Fruit fly (Drosophila melanogaster) whole organism, adult: ENCODE measurements around the gene CG9500.

Experiments
- CG12768 ChIP-seq: fragments of 200-800 bp; sonication (Bioruptor generic); optimal IDR thresholded peaks from 2 replicates; lab custom pipeline; 2017; ENCODE audit warnings: missing biosample characterization, missing genetic modification characterization, mild to moderate bottlenecking, moderate library complexity, missing genetic modification reagents
- CG33017 ChIP-seq: fragments of 200-800 bp; sonication (Bioruptor generic); optimal IDR thresholded peaks from 2 replicates; lab custom pipeline; 2018; ENCODE audit warnings: missing biosample characterization, mild to moderate bottlenecking, missing genetic modification characterization, moderate library complexity
- CG5204 ChIP-seq: fragments of 200-800 bp; sonication (Bioruptor generic); optimal IDR thresholded peaks from 2 replicates; lab custom pipeline; 2016; ENCODE audit warnings: missing biosample characterization, missing genetic modification characterization
- CG7045 ChIP-seq: fragments of 200-800 bp; sonication (Bioruptor generic); optimal IDR thresholded peaks from 2 replicates; lab custom pipeline; 2017; ENCODE audit warnings: missing biosample characterization, mild to moderate bottlenecking, missing genetic modification characterization
- Hr96 ChIP-seq: fragments of 200-800 bp; sonication (Bioruptor generic); optimal IDR thresholded peaks from 2 replicates; lab custom pipeline; 2016; ENCODE audit warnings: missing biosample characterization, missing genetic modification characterization
- bab1 ChIP-seq: fragments of 200-800 bp; sonication (Bioruptor generic); optimal IDR thresholded peaks from 3 replicates; lab custom pipeline; 2019; ENCODE audit warnings: missing biosample characterization, mild to moderate bottlenecking, missing genetic modification characterization, moderate library complexity
- cic ChIP-seq: fragments of 200-800 bp; sonication (Bioruptor generic); optimal IDR thresholded peaks from 2 replicates; lab custom pipeline; 2017; ENCODE audit warnings: missing biosample characterization, mild to moderate bottlenecking, missing genetic modification characterization, moderate library complexity
- cnc ChIP-seq, 2 experiments: fragments of >200 bp; optimal IDR thresholded peaks; 2 replicates each; lab custom pipeline; 2017
- ovo ChIP-seq: fragments of 200-800 bp; sonication (Bioruptor generic); optimal IDR thresholded peaks from 2 replicates; lab custom pipeline; 2016; ENCODE audit warnings: missing biosample characterization, missing genetic modification characterization
- pad ChIP-seq: fragments of 200-800 bp; sonication (Bioruptor generic); optimal IDR thresholded peaks from 3 replicates; lab custom pipeline; 2017; ENCODE audit warnings: missing biosample characterization, missing genetic modification characterization, mild to moderate bottlenecking, moderate library complexity, missing genetic modification reagents

CG9500 gene

DNA sequence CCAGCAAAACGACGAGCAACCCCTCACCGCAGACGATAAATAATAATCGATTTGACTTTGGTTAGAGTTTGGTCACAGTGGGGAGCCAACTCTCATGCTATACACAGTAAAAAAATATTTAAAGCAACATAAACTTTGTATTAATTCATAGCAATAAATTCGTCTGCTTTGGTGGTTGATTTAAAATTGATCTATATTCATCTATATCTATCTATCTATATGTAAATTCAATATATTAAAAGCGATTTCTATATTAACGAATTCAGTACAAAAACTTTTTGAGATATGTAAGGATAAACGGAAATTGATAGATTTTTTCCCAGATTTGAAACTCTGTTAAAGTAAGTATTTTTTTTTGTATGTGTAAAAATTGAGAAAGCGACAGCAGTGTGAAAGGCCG, 48.2 kb downstream of the CG9500 start:
- no peak for TF ChIP-seq CG7045 (GFP tag; lab: Kevin White, UChicago)

- TF ChIP-seq bab1 (GFP tag; lab: Kevin White, UChicago) (no peak), CG33017 (tag; lab: Kevin White, UChicago) (no peak), cnc (optimal IDR thresholded peaks at IDR 0.05; lab: Kevin White, UChicago) (no peak), pad (no peak), CG7045 (GFP tag; lab: Kevin White, UChicago) (no peak), ovo (no peak), cic (no peak), CG5204 (GFP tag; lab: Kevin White, UChicago) (no peak), Hr96 (GFP tag; lab: Kevin White, UChicago) (no peak), CG12768 (GFP tag; lab: Kevin White, UChicago) (no peak)
These were observed 49.5 kb downstream of the CG9500 start, which contains the start of the genes CG43922 and CG13984 for dm6 chr2L:6308651-6309050. Gene CG43922, minus strand, starts transcription at chr2L:6308751. Gene CG13984, plus strand, starts transcription at chr2L:6308819.
